Fruit fly (Drosophila melanogaster) whole organism, embryonic: ENCODE results near the gene grim.

Experiments used
- Blimp-1 ChIP-seq: fragments of 200-800 bp; sonication (Bioruptor generic); optimal IDR thresholded peaks from 3 replicates; lab custom pipeline; 2018; ENCODE audit warnings: missing biosample characterization, missing genetic modification characterization, mild to moderate bottlenecking, moderate library complexity, missing genetic modification reagents
- CG10366 ChIP-seq: fragments of 200-800 bp; sonication (Bioruptor generic); IDR thresholded peaks from 2 replicates; pipeline ENCODE4 v1.3.6; 2022; ENCODE audit warnings: missing biosample characterization, missing genetic modification characterization
- CG12391 ChIP-seq: fragments of 200-800 bp; sonication (Bioruptor generic); optimal IDR thresholded peaks from 3 replicates; lab custom pipeline; 2018; ENCODE audit warnings: missing biosample characterization, mild to moderate bottlenecking, missing genetic modification characterization, moderate library complexity
- CG13296 ChIP-seq: fragments of 200-800 bp; sonication (Bioruptor generic); optimal IDR thresholded peaks from 3 replicates; lab custom pipeline; 2018; ENCODE audit warnings: missing biosample characterization, mild to moderate bottlenecking, missing genetic modification characterization
- CG13424 ChIP-seq: fragments of 200-800 bp; sonication (Bioruptor generic); optimal IDR thresholded peaks from 2 replicates; lab custom pipeline; 2019; ENCODE audit warnings: missing biosample characterization, mild to moderate bottlenecking, missing genetic modification characterization, moderate library complexity
- CG14014 ChIP-seq: fragments of 200-800 bp; sonication (Bioruptor generic); IDR thresholded peaks from 2 replicates; pipeline ENCODE4 v1.3.6; 2022; ENCODE audit warnings: missing biosample characterization, missing genetic modification characterization
- CG15479 ChIP-seq: fragments of 200-800 bp; sonication (Bioruptor generic); optimal IDR thresholded peaks from 3 replicates; lab custom pipeline; 2019; ENCODE audit warnings: missing biosample characterization, mild to moderate bottlenecking, missing genetic modification characterization, moderate library complexity
- CG15601 ChIP-seq: fragments of 200-800 bp; sonication (Bioruptor generic); optimal IDR thresholded peaks from 3 replicates; lab custom pipeline; 2019; ENCODE audit warnings: missing biosample characterization, mild to moderate bottlenecking, missing genetic modification characterization, moderate library complexity
- CG15696 ChIP-seq: fragments of 200-800 bp; sonication (Bioruptor generic); optimal IDR thresholded peaks from 2 replicates; lab custom pipeline; 2019; ENCODE audit warnings: missing biosample characterization, mild to moderate bottlenecking, missing genetic modification characterization, moderate library complexity
- CG17359 ChIP-seq: fragments of 200-800 bp; sonication (Bioruptor generic); optimal IDR thresholded peaks from 3 replicates; lab custom pipeline; 2018; ENCODE audit warnings: missing biosample characterization, mild to moderate bottlenecking, missing genetic modification characterization, moderate library complexity
- CG17829 ChIP-seq: fragments of 200-800 bp; optimal IDR thresholded peaks from 2 replicates; lab custom pipeline; 2019; ENCODE audit warnings: missing biosample characterization, mild to moderate bottlenecking, missing genetic modification characterization, moderate library complexity
- CG18262 ChIP-seq: fragments of 200-800 bp; optimal IDR thresholded peaks from 3 replicates; lab custom pipeline; 2019; ENCODE audit warnings: missing biosample characterization, mild to moderate bottlenecking, missing genetic modification characterization, moderate library complexity
- CG2199 ChIP-seq: fragments of 200-800 bp; sonication (Bioruptor generic); IDR thresholded peaks from 3 replicates; pipeline ENCODE4 v1.3.6; 2022; ENCODE audit warnings: missing biosample characterization, missing genetic modification characterization
- CG30403 ChIP-seq: fragments of 200-800 bp; sonication (Bioruptor generic); optimal IDR thresholded peaks from 3 replicates; lab custom pipeline; 2016; ENCODE audit warnings: missing biosample characterization, missing genetic modification characterization
- CG6254 ChIP-seq: fragments of 200-800 bp; sonication (Bioruptor generic); optimal IDR thresholded peaks from 3 replicates; lab custom pipeline; 2017; ENCODE audit warnings: mild to moderate bottlenecking, missing biosample characterization, missing genetic modification reagents, missing genetic modification characterization
- CG9727 ChIP-seq: fragments of 200-800 bp; sonication (Bioruptor generic); optimal IDR thresholded peaks from 3 replicates; lab custom pipeline; 2017; ENCODE audit warnings: missing biosample characterization, mild to moderate bottlenecking, missing genetic modification characterization
- Camta ChIP-seq: fragments of 200-800 bp; sonication (Bioruptor generic); optimal IDR thresholded peaks from 2 replicates; lab custom pipeline; 2016; ENCODE audit warnings: missing biosample characterization, missing genetic modification characterization
- D19A ChIP-seq: fragments of 200-800 bp; optimal IDR thresholded peaks from 3 replicates; lab custom pipeline; 2019; ENCODE audit warnings: missing biosample characterization, mild to moderate bottlenecking, missing genetic modification characterization, moderate library complexity
- D19B ChIP-seq: fragments of 200-800 bp; sonication (Bioruptor generic); optimal IDR thresholded peaks from 2 replicates; lab custom pipeline; 2017; ENCODE audit warnings: missing biosample characterization, mild to moderate bottlenecking, missing genetic modification characterization
- Dfd ChIP-seq, 2 experiments: fragments of >200 bp; optimal IDR thresholded peaks; 2 replicates each; lab custom pipeline; 2017; ENCODE audit warnings: missing biosample characterization in 2 of 2, missing genetic modification characterization in 2 of 2
- H2.0 ChIP-seq: fragments of 200-800 bp; sonication (Bioruptor generic); IDR thresholded peaks from 2 replicates; pipeline ENCODE4 v1.3.6; 2022; ENCODE audit warnings: missing biosample characterization, missing genetic modification characterization
- Hr78 ChIP-seq, 2 experiments: fragments of 200-800 bp in 1 of 2; fragments of >200 bp in 1 of 2; sonication (Bioruptor generic) in 1 of 2; optimal IDR thresholded peaks; 2 replicates each; lab custom pipeline; 2017 to 2019; ENCODE audit warnings: missing biosample characterization in 2 of 2, missing genetic modification characterization in 2 of 2, mild to moderate bottlenecking in 1 of 2, moderate library complexity in 1 of 2
- Kr ChIP-seq: fragments of 200-800 bp; sonication (Bioruptor generic); optimal IDR thresholded peaks from 2 replicates; lab custom pipeline; 2017; ENCODE audit warnings: missing biosample characterization, mild to moderate bottlenecking, missing genetic modification characterization
- Rfx ChIP-seq: fragments of 200-800 bp; sonication (Bioruptor generic); IDR thresholded peaks from 2 replicates; pipeline ENCODE4 v1.3.6; 2022; ENCODE audit warnings: missing biosample characterization, missing genetic modification characterization
- Spps ChIP-seq: fragments of 200-800 bp; sonication (Bioruptor generic); optimal IDR thresholded peaks from 2 replicates; lab custom pipeline; 2018; ENCODE audit warnings: missing biosample characterization, mild to moderate bottlenecking, missing genetic modification characterization
- Xbp1 ChIP-seq: fragments of 200-800 bp; sonication (Bioruptor generic); optimal IDR thresholded peaks from 3 replicates; lab custom pipeline; 2016; ENCODE audit warnings: missing biosample characterization, mild to moderate bottlenecking, missing genetic modification characterization
- amos ChIP-seq: fragments of 200-800 bp; sonication (Bioruptor generic); IDR thresholded peaks from 2 replicates; pipeline ENCODE4 v1.3.6; 2022; ENCODE audit warnings: missing biosample characterization, missing genetic modification characterization; ENCODE audit not compliant: partially characterized antibody
- ara ChIP-seq: fragments of 200-800 bp; sonication (Bioruptor generic); IDR thresholded peaks from 2 replicates; pipeline ENCODE4 v1.3.6; 2022; ENCODE audit warnings: missing biosample characterization, missing genetic modification characterization
- az2 ChIP-seq: fragments of 200-800 bp; sonication (Bioruptor generic); optimal IDR thresholded peaks from 3 replicates; lab custom pipeline; 2016; ENCODE audit warnings: missing biosample characterization, missing genetic modification characterization
- chn ChIP-seq: fragments of 200-800 bp; sonication (Bioruptor generic); optimal IDR thresholded peaks from 2 replicates; lab custom pipeline; 2016; ENCODE audit warnings: missing biosample characterization, missing genetic modification characterization
- ewg ChIP-seq: fragments of 200-800 bp; sonication (Bioruptor generic); optimal IDR thresholded peaks from 3 replicates; lab custom pipeline; 2017; ENCODE audit warnings: mild to moderate bottlenecking, missing biosample characterization, missing genetic modification reagents, missing genetic modification characterization
- ftz-f1 ChIP-seq: fragments of 200-800 bp; sonication (Bioruptor generic); optimal IDR thresholded peaks from 2 replicates; lab custom pipeline; 2016; ENCODE audit warnings: missing biosample characterization, missing genetic modification characterization
- grau ChIP-seq: fragments of 200-800 bp; optimal IDR thresholded peaks from 3 replicates; lab custom pipeline; 2019; ENCODE audit warnings: missing biosample characterization, mild to moderate bottlenecking, missing genetic modification characterization, moderate library complexity
- lola ChIP-seq, 3 experiments: fragments of >200 bp in 2 of 3; fragments of 200-800 bp in 1 of 3; sonication (Bioruptor generic) in 1 of 3; optimal IDR thresholded peaks; 2 replicates each; lab custom pipeline; 2017 to 2019; ENCODE audit warnings: missing biosample characterization in 3 of 3, missing genetic modification characterization in 3 of 3, mild to moderate bottlenecking in 1 of 3, moderate library complexity in 1 of 3
- nerfin-1 ChIP-seq: fragments of 200-800 bp; sonication (Bioruptor generic); optimal IDR thresholded peaks from 3 replicates; lab custom pipeline; 2019; ENCODE audit warnings: missing biosample characterization, mild to moderate bottlenecking, missing genetic modification characterization, moderate library complexity
- otp ChIP-seq: fragments of 200-800 bp; sonication (Bioruptor generic); IDR thresholded peaks from 3 replicates; pipeline ENCODE4, ENCODE4 v1.3.6; 2022; ENCODE audit warnings: missing biosample characterization, missing genetic modification characterization
- prd ChIP-seq, 3 experiments: fragments of >200 bp in 2 of 3; fragments of 200-800 bp in 1 of 3; sonication (Bioruptor generic) in 1 of 3; optimal IDR thresholded peaks in 2 of 3; IDR thresholded peaks in 1 of 3; 2 replicates in 2 of 3; 3 replicates in 1 of 3; pipeline versions ENCODE4 v1.3.6 to Lab custom; 2017 to 2022; ENCODE audit warnings: missing biosample characterization in 1 of 3, missing genetic modification characterization in 1 of 3
- pzg ChIP-seq: fragments of 200-800 bp; sonication (Bioruptor generic); optimal IDR thresholded peaks from 3 replicates; lab custom pipeline; 2018; ENCODE audit warnings: missing biosample characterization, mild to moderate bottlenecking, missing genetic modification characterization, moderate library complexity
- row ChIP-seq: fragments of 200-800 bp; sonication (Bioruptor generic); IDR thresholded peaks from 3 replicates; pipeline ENCODE4 v1.3.6; 2022; ENCODE audit warnings: missing biosample characterization, missing genetic modification characterization
- sd ChIP-seq: fragments of 200-800 bp; sonication (Bioruptor generic); optimal IDR thresholded peaks from 3 replicates; lab custom pipeline; 2018; ENCODE audit warnings: missing biosample characterization, mild to moderate bottlenecking, missing genetic modification characterization, moderate library complexity
- sqz ChIP-seq: fragments of 200-800 bp; sonication (Bioruptor generic); optimal IDR thresholded peaks from 3 replicates; lab custom pipeline; 2018; ENCODE audit warnings: missing biosample characterization, mild to moderate bottlenecking, missing genetic modification characterization
- trem ChIP-seq: fragments of 200-800 bp; optimal IDR thresholded peaks from 3 replicates; lab custom pipeline; 2019; ENCODE audit warnings: missing biosample characterization, mild to moderate bottlenecking, missing genetic modification characterization, moderate library complexity
- vvl ChIP-seq: fragments of 200-800 bp; sonication (Bioruptor generic); IDR thresholded peaks from 2 replicates; pipeline ENCODE4 v1.3.6; 2022; ENCODE audit warnings: missing biosample characterization, missing genetic modification characterization
- zen ChIP-seq: fragments of 200-800 bp; sonication (Bioruptor generic); optimal IDR thresholded peaks from 3 replicates; lab custom pipeline; 2018; ENCODE audit warnings: missing biosample characterization, mild to moderate bottlenecking, missing genetic modification characterization, moderate library complexity

Gene grim

dm6 chr3L:18294212-18294944, 9.8 kb downstream of the grim start, which contains the start of gene CG5103:
Gene CG5103, minus strand, starts transcription at chr3L:18294262.
- TF ChIP-seq CG2199 (GFP tag; lab: Robert Waterston, UW) (peak; percentile 94), Camta (no peak), trem (tag; lab: Kevin White, UChicago) (no peak), Hr78 (GFP tag; optimal IDR thresholded peaks at IDR 0.05; lab: Kevin White, UChicago) (no peak), Kr (GFP tag; lab: Kevin White, UChicago) (peak; percentile 47)

dm6 chr3L:18289993-18290727, 14.1 kb downstream of the grim start:
- peak; percentile 37 for TF ChIP-seq az2
- TF ChIP-seq D19A (tag; lab: Kevin White, UChicago): peak; percentile 62
- TF ChIP-seq CG15479 (GFP tag; lab: Kevin White, UChicago): no peak
- TF ChIP-seq CG9727 (GFP tag; lab: Kevin White, UChicago): peak; percentile 54
- peak; percentile 44 for TF ChIP-seq CG15696 (tag; lab: Kevin White, UChicago)
- peak; percentile 70 for TF ChIP-seq row
- peak; percentile 19 for TF ChIP-seq CG17359
- peak; percentile 58 for TF ChIP-seq Blimp-1 (GFP tag; lab: Kevin White, UChicago)
- TF ChIP-seq lola (GFP tag; optimal IDR thresholded peaks at IDR 0.05; lab: Kevin White, UChicago): peak in 1 of 3 experiments; percentile 63
- TF ChIP-seq prd (optimal IDR thresholded peaks at IDR 0.05; lab: Kevin White, UChicago): no peak
- peak; percentile 57; the same call in 2 of the 3 replicates for TF ChIP-seq prd (GFP tag; IDR thresholded peaks at IDR 0.05; lab: Robert Waterston, UW)
- TF ChIP-seq Spps (tag; lab: Kevin White, UChicago): peak; percentile 34
- TF ChIP-seq sqz (GFP tag; lab: Kevin White, UChicago): peak; percentile 36
- no peak for TF ChIP-seq ara (GFP tag; lab: Robert Waterston, UW)
- TF ChIP-seq CG13296 (GFP tag; lab: Kevin White, UChicago): no peak
- peak; percentile 25; the same call in 1 of the 2 replicates for TF ChIP-seq CG10366
- TF ChIP-seq D19B (GFP tag; lab: Kevin White, UChicago): peak; percentile 10
- TF ChIP-seq zen (tag; lab: Kevin White, UChicago): peak; percentile 6
- TF ChIP-seq CG13424 (tag; lab: Kevin White, UChicago): peak; percentile 21
- 0 out of 2 replicates have a peak, but pooled peaks have one; percentile 28 for TF ChIP-seq CG14014 (GFP tag; lab: Robert Waterston, UW)
- TF ChIP-seq grau: peak; percentile 33
- no peak for TF ChIP-seq ewg (GFP tag; lab: Kevin White, UChicago)
- peak; percentile 58; the same call in 1 of the 2 replicates for TF ChIP-seq vvl (GFP tag; lab: Robert Waterston, UW)
- TF ChIP-seq otp (GFP tag; lab: Robert Waterston, UW): no peak
- TF ChIP-seq CG18262 (tag; lab: Kevin White, UChicago): peak; percentile 76
- peak; percentile 21 for TF ChIP-seq CG30403 (GFP tag; lab: Kevin White, UChicago)
- peak; percentile 21 for TF ChIP-seq trem (tag; lab: Kevin White, UChicago)
- peak; percentile 25; the same call in 1 of the 2 replicates for TF ChIP-seq H2.0 (GFP tag; lab: Robert Waterston, UW)
- TF ChIP-seq chn (GFP tag; lab: Kevin White, UChicago): no peak
- TF ChIP-seq Dfd (GFP tag; optimal IDR thresholded peaks at IDR 0.05; lab: Kevin White, UChicago): no peak
- no peak for TF ChIP-seq ftz-f1 (GFP tag; lab: Kevin White, UChicago)
- peak; percentile 95 for TF ChIP-seq nerfin-1 (tag; lab: Kevin White, UChicago)
- no peak for TF ChIP-seq pzg (GFP tag; lab: Kevin White, UChicago)
- TF ChIP-seq Xbp1 (GFP tag; lab: Kevin White, UChicago): no peak
- TF ChIP-seq Rfx (GFP tag; lab: Robert Waterston, UW): no peak
- TF ChIP-seq sd (tag; lab: Kevin White, UChicago): peak; percentile 35
- TF ChIP-seq amos (GFP tag; lab: Robert Waterston, UW): no peak
- peak; percentile 66 for TF ChIP-seq CG12391 (tag; lab: Kevin White, UChicago)
- peak; percentile 46 for TF ChIP-seq CG15601 (tag; lab: Kevin White, UChicago)
- peak; percentile 33 for TF ChIP-seq CG17829 (tag; lab: Kevin White, UChicago)
- peak; percentile 9 for TF ChIP-seq CG6254
